Worm (Caenorhabditis elegans) whole organism, late embryonic: ENCODE data around the gene gegf-1.

Source experiments
- ceh-31 ChIP-seq: sonication (generic microtip); optimal IDR thresholded peaks from 2 replicates; lab custom pipeline; 2016; ENCODE audit warnings: missing genetic modification characterization, missing compliant biosample characterization
- dmd-4 ChIP-seq: sonication (generic microtip); optimal IDR thresholded peaks from 2 replicates; lab custom pipeline; 2016; ENCODE audit warnings: borderline replicate concordance, missing genetic modification characterization, missing compliant biosample characterization
- elt-2 ChIP-seq: sonication (generic microtip); optimal IDR thresholded peaks from 2 replicates; lab custom pipeline; 2016; ENCODE audit warnings: missing genetic modification reagents, missing genetic modification characterization, missing compliant biosample characterization
- hlh-30 ChIP-seq: sonication (generic microtip); optimal IDR thresholded peaks from 2 replicates; lab custom pipeline; 2017; ENCODE audit warnings: antibody characterized with exemption, missing genetic modification characterization, missing compliant biosample characterization; ENCODE audit not compliant: insufficient read depth
- nhr-11 ChIP-seq: fragments of 150-350 bp; optimal IDR thresholded peaks from 2 replicates; lab custom pipeline; 2014; ENCODE audit warnings: missing biosample characterization, missing genetic modification characterization
- pag-3 ChIP-seq: sonication (generic microtip); optimal IDR thresholded peaks from 2 replicates; lab custom pipeline; 2016; ENCODE audit warnings: missing compliant biosample characterization, missing genetic modification characterization, borderline replicate concordance
- pax-1 ChIP-seq: fragments of 150-350 bp; optimal IDR thresholded peaks from 2 replicates; lab custom pipeline; 2014; ENCODE audit warnings: missing biosample characterization, missing genetic modification characterization
- pha-4 ChIP-seq: fragments of 150-350 bp; optimal IDR thresholded peaks from 2 replicates; lab custom pipeline; 2018; ENCODE audit warnings: missing biosample characterization, missing genetic modification reagents, missing genetic modification characterization
- tbx-2 ChIP-seq: sonication (generic microtip); optimal IDR thresholded peaks from 2 replicates; lab custom pipeline; 2016; ENCODE audit warnings: missing genetic modification characterization, missing compliant biosample characterization

ce11 chrIV:121607-122006 is 36.1 kb downstream of the gegf-1 start, which contains the start of gene tut-1:
- TF ChIP-seq pha-4 (tag; lab: Kevin White, UChicago): no peak
- no peak for TF ChIP-seq ceh-31
- TF ChIP-seq nhr-11 (tag; lab: Kevin White, UChicago): no peak
- TF ChIP-seq dmd-4 (tag; lab: Kevin White, UChicago): no peak
- TF ChIP-seq pax-1 (tag; lab: Kevin White, UChicago): no peak
- no peak for TF ChIP-seq hlh-30 (tag; lab: Kevin White, UChicago)
- no peak for TF ChIP-seq elt-2 (tag; lab: Kevin White, UChicago)
- no peak for TF ChIP-seq tbx-2
- TF ChIP-seq pag-3 (tag; lab: Kevin White, UChicago): no peak
